Worm (Caenorhabditis elegans) whole organism, L4 larva: ENCODE data around the gene F18E3.13.

ENCODE experiments used
- F10B5.3 ChIP-seq: sonication (generic microtip); optimal IDR thresholded peaks from 2 replicates; lab custom pipeline; 2016; ENCODE audit warnings: mild to moderate bottlenecking, missing genetic modification characterization, missing compliant biosample characterization
- ama-1 ChIP-seq: fragments of 150-350 bp; optimal IDR thresholded peaks from 2 replicates; lab custom pipeline; 2014; ENCODE audit warnings: inconsistent platforms, mixed read lengths
- ctbp-1 ChIP-seq: fragments of 200-800 bp; sonication (Bioruptor generic); IDR thresholded peaks from 2 replicates; pipeline ENCODE4 v1.3.6; 2022; ENCODE audit warnings: missing genetic modification reagents, missing genetic modification characterization, missing compliant biosample characterization
- daf-12 ChIP-seq: fragments of 150-350 bp; optimal IDR thresholded peaks from 2 replicates; lab custom pipeline; 2014; ENCODE audit warnings: missing biosample characterization, missing genetic modification reagents, missing genetic modification characterization
- hlh-11 ChIP-seq: fragments of 200-800 bp; sonication (Bioruptor generic); optimal IDR thresholded peaks from 2 replicates; lab custom pipeline; 2018; ENCODE audit warnings: mild to moderate bottlenecking, missing genetic modification characterization, missing compliant biosample characterization
- hlh-30 ChIP-seq: sonication (generic microtip); optimal IDR thresholded peaks from 2 replicates; lab custom pipeline; 2017; ENCODE audit warnings: antibody characterized with exemption, mild to moderate bottlenecking, missing genetic modification characterization, missing compliant biosample characterization; ENCODE audit not compliant: insufficient read depth
- mdl-1 ChIP-seq, 2 experiments: fragments of 150-350 bp in 1 of 2; sonication (generic microtip) in 1 of 2; optimal IDR thresholded peaks; 2 replicates each; lab custom pipeline; 2014 to 2017; ENCODE audit warnings: missing biosample characterization in 2 of 2, missing genetic modification characterization in 2 of 2
- nhr-237 ChIP-seq: sonication (generic microtip); optimal IDR thresholded peaks from 2 replicates; lab custom pipeline; 2017; ENCODE audit warnings: missing biosample characterization, missing genetic modification characterization
- nhr-28 ChIP-seq: fragments of 150-350 bp; optimal IDR thresholded peaks from 2 replicates; lab custom pipeline; 2014; ENCODE audit warnings: missing biosample characterization, missing genetic modification characterization
- nhr-76 ChIP-seq: fragments of 150-350 bp; optimal IDR thresholded peaks from 2 replicates; lab custom pipeline; 2014; ENCODE audit warnings: missing biosample characterization, missing genetic modification characterization
- zip-11 ChIP-seq: fragments of 200-800 bp; sonication (Bioruptor generic); IDR thresholded peaks from 2 replicates; pipeline ENCODE4 v1.3.6; 2022; ENCODE audit warnings: missing genetic modification characterization, missing compliant biosample characterization

- TF ChIP-seq daf-12 = no peak
- no peak for TF ChIP-seq ama-1 (lab: Kevin White, UChicago)
- no peak for TF ChIP-seq zip-11 (GFP tag; lab: Robert Waterston, UW)
- no peak for TF ChIP-seq mdl-1 (tag; optimal IDR thresholded peaks at IDR 0.05; lab: Kevin White, UChicago)
- no peak for TF ChIP-seq nhr-76 (tag; lab: Kevin White, UChicago)
- TF ChIP-seq F10B5.3 (tag; lab: Kevin White, UChicago) = no peak
- no peak for TF ChIP-seq nhr-237 (tag; lab: Kevin White, UChicago)
- TF ChIP-seq hlh-30 (tag; lab: Kevin White, UChicago) = no peak
- no peak for TF ChIP-seq nhr-28 (tag; lab: Kevin White, UChicago)
- TF ChIP-seq ctbp-1 (GFP tag; lab: Robert Waterston, UW) = no peak
- no peak for TF ChIP-seq hlh-11 (tag; lab: Kevin White, UChicago)
These were observed 15.1 kb downstream of the F18E3.13 start, which contains the start of gene srw-71 for ce11 chrV:7431016-7431415.
